Worm (Caenorhabditis elegans): Measurements from ENCODE around the gene srd-51.
A peak's percentile ranks its signal among the peaks of the same experiment; 100 is the strongest.

srd-51 gene

ce11 chrX:13514384-13514783, 29.7 kb upstream of the srd-51 start (continued):
- TF ChIP-seq nhr-76 (tag; optimal IDR thresholded peaks at IDR 0.05) = peak; percentile 34
- TF ChIP-seq egl-43 (GFP tag; IDR thresholded peaks at IDR 0.05) = 0 out of 2 replicates have a peak, but pooled peaks have one; percentile 47
- TF ChIP-seq mdt-29 (GFP tag; IDR thresholded peaks at IDR 0.05) = peak; percentile 75; the same call in 1 of the 2 replicates

ce11 chrX:13511796-13512195, 27.1 kb upstream of the srd-51 start:
- TF ChIP-seq nhr-42 (GFP tag; IDR thresholded peaks at IDR 0.05) = peak; percentile 59; the same call in 1 of the 2 replicates
- TF ChIP-seq lin-15B (tag; optimal IDR thresholded peaks at IDR 0.05) = no peak
- no peak for TF ChIP-seq ceh-62 (tag; optimal IDR thresholded peaks at IDR 0.05)
- TF ChIP-seq ceh-44 (GFP tag; IDR thresholded peaks at IDR 0.05) = peak; percentile 56; the same call in 1 of the 2 replicates
- peak; percentile 76 for TF ChIP-seq madf-9 (GFP tag; conservative IDR thresholded peaks at IDR 0.05)
- peak; percentile 26 for TF ChIP-seq F37D6.2 (tag; optimal IDR thresholded peaks at IDR 0.05)
- peak; percentile 89 for TF ChIP-seq hmg-1.1 (GFP tag; IDR thresholded peaks at IDR 0.05)
- peak; percentile 12 for TF ChIP-seq gei-8 (GFP tag; optimal IDR thresholded peaks at IDR 0.05)
- TF ChIP-seq snpc-4 (tag; optimal IDR thresholded peaks at IDR 0.05) = no peak
- peak; percentile 59 for TF ChIP-seq mep-1 (tag; optimal IDR thresholded peaks at IDR 0.05)
- peak; percentile 0 for TF ChIP-seq dpl-1 (GFP tag; optimal IDR thresholded peaks at IDR 0.05)
- TF ChIP-seq ceh-28 (tag; optimal IDR thresholded peaks at IDR 0.05) = no peak
- peak; percentile 6 for TF ChIP-seq zfp-2 (tag; optimal IDR thresholded peaks at IDR 0.05)
- TF ChIP-seq hif-1 (tag; optimal IDR thresholded peaks at IDR 0.05) = peak in 1 of 2 experiments; percentile 51
- TF ChIP-seq mes-2 (tag; optimal IDR thresholded peaks at IDR 0.05; ENCODE audit: poor library complexity, severe bottlenecking) = peak; percentile 77
- TF ChIP-seq egl-43 (GFP tag; IDR thresholded peaks at IDR 0.05) = peak; percentile 92
- no peak for TF ChIP-seq nhr-10 (tag; optimal IDR thresholded peaks at IDR 0.05)
- 0 out of 2 replicates have a peak, but pooled peaks have one; percentile 43 for TF ChIP-seq Y75B8A.6 (GFP tag; IDR thresholded peaks at IDR 0.05)
- TF ChIP-seq nhr-77 (tag; optimal IDR thresholded peaks at IDR 0.05) = no peak
- TF ChIP-seq dve-1 (tag; optimal IDR thresholded peaks at IDR 0.05; ENCODE audit: insufficient read depth) = peak; percentile 21
- peak; percentile 36 for TF ChIP-seq ztf-7 (tag; optimal IDR thresholded peaks at IDR 0.05)
- peak; percentile 89; the same call in 1 of the 2 replicates for TF ChIP-seq pha-4 (GFP tag; IDR thresholded peaks at IDR 0.05)
- no peak for TF ChIP-seq pha-4 (tag; optimal IDR thresholded peaks at IDR 0.05)
- no peak for TF ChIP-seq saeg-2 (GFP tag; IDR thresholded peaks at IDR 0.05)
- peak; percentile 80 for TF ChIP-seq duxl-1 (tag; optimal IDR thresholded peaks at IDR 0.05; ENCODE audit: poor library complexity)
- peak; percentile 14 for TF ChIP-seq lin-13 (GFP tag; optimal IDR thresholded peaks at IDR 0.05)
- no peak for TF ChIP-seq unc-39 (tag; optimal IDR thresholded peaks at IDR 0.05)
- no peak for TF ChIP-seq daf-12 (tag; optimal IDR thresholded peaks at IDR 0.05)
- peak; percentile 69 for TF ChIP-seq aha-1 (tag)
- 0 out of 2 replicates have a peak, but pooled peaks have one; percentile 42 for TF ChIP-seq zfp-3 (GFP tag; conservative IDR thresholded peaks at IDR 0.05)
- no peak for TF ChIP-seq egl-27 (tag; optimal IDR thresholded peaks at IDR 0.05)
- no peak for TF ChIP-seq set-16 (GFP tag; IDR thresholded peaks at IDR 0.05)
- TF ChIP-seq F49E8.2 (tag; optimal IDR thresholded peaks at IDR 0.05; ENCODE audit: borderline replicate concordance) = peak; percentile 49
- peak; percentile 87; the same call in 1 of the 2 replicates for TF ChIP-seq F44E2.7 (GFP tag; IDR thresholded peaks at IDR 0.05)
- TF ChIP-seq Y48G9A.11 (GFP tag; IDR thresholded peaks at IDR 0.05) = 0 out of 2 replicates have a peak, but pooled peaks have one; percentile 49
- peak; percentile 55 for TF ChIP-seq nhr-6 (tag; optimal IDR thresholded peaks at IDR 0.05)
- TF ChIP-seq dmd-6 (GFP tag; IDR thresholded peaks at IDR 0.05) = peak; percentile 69
- peak; percentile 76 for TF ChIP-seq lin-38 (GFP tag; IDR thresholded peaks at IDR 0.05)
- peak; percentile 91 for TF ChIP-seq snpc-1.2 (GFP tag; IDR thresholded peaks at IDR 0.05)
- peak; percentile 57 for TF ChIP-seq zip-2 (tag; optimal IDR thresholded peaks at IDR 0.05)
- TF ChIP-seq nhr-48 (tag; optimal IDR thresholded peaks at IDR 0.05) = peak; percentile 69
- no peak for TF ChIP-seq nhr-25 (tag; optimal IDR thresholded peaks at IDR 0.05; ENCODE audit: borderline replicate concordance, insufficient read depth)
- 0 out of 2 replicates have a peak, but pooled peaks have one; percentile 32 for TF ChIP-seq Y105C5A.15 (GFP tag; IDR thresholded peaks at IDR 0.05)
- TF ChIP-seq daf-16 (GFP tag; optimal IDR thresholded peaks at IDR 0.05) = peak; percentile 37 to 89
- TF ChIP-seq daf-16 (tag; optimal IDR thresholded peaks at IDR 0.05) = peak; percentile 65
- no peak for TF ChIP-seq unc-62 (GFP tag; optimal IDR thresholded peaks at IDR 0.05 in 1 of 2)
- TF ChIP-seq unc-62 (tag; optimal IDR thresholded peaks at IDR 0.05) = no peak

Measured in whole organism, L4 larva.